Fruit fly (Drosophila melanogaster): ENCODE data around the gene CG42337.

The CG42337 gene

dm6 chr3L:21172527-21173253 lies 20.5 kb downstream of the CG42337 start, which contains the start of the genes chb and AsnS (continued):
- no peak for TF ChIP-seq Opbp (GFP tag; IDR thresholded peaks at IDR 0.05; ENCODE audit: partially characterized antibody)
- peak; percentile 59 for TF ChIP-seq CG10462 (GFP tag; optimal IDR thresholded peaks at IDR 0.05)
- TF ChIP-seq luna (GFP tag; optimal IDR thresholded peaks at IDR 0.05): peak; percentile 59
- no peak for TF ChIP-seq scrt (GFP tag; optimal IDR thresholded peaks at IDR 0.05)
- TF ChIP-seq amos (GFP tag; IDR thresholded peaks at IDR 0.05; ENCODE audit: partially characterized antibody): no peak
- TF ChIP-seq ssp (GFP tag; IDR thresholded peaks at IDR 0.05): peak; percentile 79
- peak; percentile 96 for TF ChIP-seq E2f1 (GFP tag; IDR thresholded peaks at IDR 0.05)
- TF ChIP-seq CG4854 (GFP tag; optimal IDR thresholded peaks at IDR 0.05): peak; percentile 52
- TF ChIP-seq CG43689 (GFP tag; IDR thresholded peaks at IDR 0.05): peak; percentile 77
- TF ChIP-seq bsh (GFP tag; optimal IDR thresholded peaks at IDR 0.05): peak in 1 of 2 experiments; percentile 93
- TF ChIP-seq CG12942 (GFP tag; optimal IDR thresholded peaks at IDR 0.05): peak; percentile 68
- peak; percentile 84 for TF ChIP-seq sim (GFP tag; IDR thresholded peaks at IDR 0.05)
- TF ChIP-seq CG3726 (GFP tag; IDR thresholded peaks at IDR 0.05): peak; percentile 81
- TF ChIP-seq CG2116 (GFP tag; optimal IDR thresholded peaks at IDR 0.05): peak; percentile 49
- peak; percentile 92 for TF ChIP-seq dmrt99B (tag; optimal IDR thresholded peaks at IDR 0.05)
- no peak for TF ChIP-seq yki (optimal IDR thresholded peaks at IDR 0.05)
- TF ChIP-seq GATAe (GFP tag; conservative IDR thresholded peaks at IDR 0.05): peak; percentile 88
- TF ChIP-seq CG13287 (GFP tag; IDR thresholded peaks at IDR 0.05; ENCODE audit: partially characterized antibody): no peak
- TF ChIP-seq CG15479 (GFP tag; optimal IDR thresholded peaks at IDR 0.05): no peak
- TF ChIP-seq Antp (GFP tag; optimal IDR thresholded peaks at IDR 0.05): peak; percentile 55
- peak; percentile 80 for TF ChIP-seq nerfin-1 (tag; optimal IDR thresholded peaks at IDR 0.05)
- TF ChIP-seq slou (GFP tag; optimal IDR thresholded peaks at IDR 0.05): peak; percentile 80
- TF ChIP-seq Ets65A (GFP tag): peak; percentile 39
- no peak for TF ChIP-seq Bgb (GFP tag; IDR thresholded peaks at IDR 0.05; ENCODE audit: partially characterized antibody)
- peak; percentile 53 for TF ChIP-seq CG6654 (GFP tag; optimal IDR thresholded peaks at IDR 0.05)
- peak; percentile 93 for TF ChIP-seq HmgZ (tag; optimal IDR thresholded peaks at IDR 0.05)
- peak; percentile 69 for TF ChIP-seq CG5245 (GFP tag; optimal IDR thresholded peaks at IDR 0.05)
- TF ChIP-seq jigr1 (GFP tag; IDR thresholded peaks at IDR 0.05): peak; percentile 67; the same call in 2 of the 3 replicates
- peak; percentile 46 for TF ChIP-seq Side (GFP tag; optimal IDR thresholded peaks at IDR 0.05)
- peak; percentile 59 for TF ChIP-seq CG8944 (GFP tag; optimal IDR thresholded peaks at IDR 0.05)
- peak; percentile 89 for TF ChIP-seq chinmo (GFP tag; IDR thresholded peaks at IDR 0.05; ENCODE audit: partially characterized antibody)
- peak; percentile 18 for TF ChIP-seq Mes4 (GFP tag; optimal IDR thresholded peaks at IDR 0.05)
- TF ChIP-seq CG2678 (tag; optimal IDR thresholded peaks at IDR 0.05): peak; percentile 95
- TF ChIP-seq Hmx (GFP tag; optimal IDR thresholded peaks at IDR 0.05): peak; percentile 34
- peak; percentile 84 for TF ChIP-seq zen (tag; optimal IDR thresholded peaks at IDR 0.05)
- peak; percentile 39 for TF ChIP-seq vfl (GFP tag; optimal IDR thresholded peaks at IDR 0.05)
- TF ChIP-seq nom (GFP tag; optimal IDR thresholded peaks at IDR 0.05): peak; percentile 6
- TF ChIP-seq CG12391 (tag; optimal IDR thresholded peaks at IDR 0.05): peak; percentile 94
- no peak for TF ChIP-seq CG3163 (GFP tag; optimal IDR thresholded peaks at IDR 0.05)
- TF ChIP-seq CG9876 (GFP tag; optimal IDR thresholded peaks at IDR 0.05): peak; percentile 20
- TF ChIP-seq Atf6 (GFP tag; IDR thresholded peaks at IDR 0.05): peak; percentile 94
- TF ChIP-seq CG11398 (GFP tag; optimal IDR thresholded peaks at IDR 0.05): peak; percentile 10
- TF ChIP-seq gt (GFP tag; IDR thresholded peaks at IDR 0.05): peak; percentile 58
- peak; percentile 74 to 89 for TF ChIP-seq dpn (GFP tag; optimal IDR thresholded peaks at IDR 0.05)
- TF ChIP-seq tap (tag; optimal IDR thresholded peaks at IDR 0.05): peak; percentile 94
- TF ChIP-seq CG10321 (GFP tag; IDR thresholded peaks at IDR 0.05): peak; percentile 76
- TF ChIP-seq phol (tag; optimal IDR thresholded peaks at IDR 0.05): peak; percentile 91
- no peak for TF ChIP-seq ato (GFP tag; IDR thresholded peaks at IDR 0.05; ENCODE audit: partially characterized antibody)
- TF ChIP-seq CG10431 (GFP tag; optimal IDR thresholded peaks at IDR 0.05): no peak

All from whole organism, embryonic.